Worm (Caenorhabditis elegans) whole organism, L2 larva: ENCODE measurements around the gene C04A11.5.

ENCODE experiments used
- ZK546.5 ChIP-seq: sonication (generic microtip); optimal IDR thresholded peaks from 2 replicates; lab custom pipeline; 2017; ENCODE audit warnings: missing biosample characterization, missing genetic modification characterization
- ceh-16 ChIP-seq: fragments of 150-350 bp; optimal IDR thresholded peaks from 2 replicates; lab custom pipeline; 2014; ENCODE audit warnings: missing biosample characterization, missing genetic modification characterization
- ceh-82 ChIP-seq: fragments of 150-350 bp; optimal IDR thresholded peaks from 2 replicates; lab custom pipeline; 2014; ENCODE audit warnings: missing biosample characterization, missing genetic modification characterization
- fos-1 ChIP-seq: fragments of 150-350 bp; optimal IDR thresholded peaks from 2 replicates; lab custom pipeline; 2014; ENCODE audit warnings: missing biosample characterization, missing genetic modification characterization
- gmeb-1 ChIP-seq: fragments of 150-350 bp; optimal IDR thresholded peaks from 2 replicates; lab custom pipeline; 2014; ENCODE audit warnings: missing biosample characterization, missing genetic modification characterization
- skn-1 ChIP-seq: sonication (generic microtip); optimal IDR thresholded peaks from 2 replicates; lab custom pipeline; 2017; ENCODE audit warnings: missing biosample characterization, missing genetic modification characterization
- unc-39 ChIP-seq: fragments of 150-350 bp; optimal IDR thresholded peaks from 2 replicates; lab custom pipeline; 2014; ENCODE audit warnings: missing biosample characterization, missing genetic modification characterization
- unc-55 ChIP-seq: fragments of 150-350 bp; sonication (generic microtip); optimal IDR thresholded peaks from 3 replicates; lab custom pipeline; 2014; ENCODE audit warnings: missing biosample characterization, missing genetic modification reagents, missing genetic modification characterization
- unc-62 ChIP-seq: fragments of 150-350 bp; optimal IDR thresholded peaks from 2 replicates; lab custom pipeline; 2014; ENCODE audit warnings: missing biosample characterization, missing genetic modification reagents, missing genetic modification characterization
- ztf-4 ChIP-seq: fragments of 150-350 bp; optimal IDR thresholded peaks from 2 replicates; lab custom pipeline; 2014; ENCODE audit warnings: missing biosample characterization, missing genetic modification characterization

ce11 chrX:13687655-13688054 is 23.3 kb downstream of the C04A11.5 start, which contains the start of gene adm-2:
- TF ChIP-seq ceh-82 (tag; lab: Kevin White, UChicago) (no peak), ztf-4 (no peak), skn-1 (tag; lab: Kevin White, UChicago) (no peak), unc-55 (GFP tag; lab: Kevin White, UChicago) (no peak), ZK546.5 (tag; lab: Kevin White, UChicago) (no peak), unc-39 (tag; lab: Kevin White, UChicago) (no peak), unc-62 (GFP tag; lab: Kevin White, UChicago) (no peak), gmeb-1 (tag; lab: Kevin White, UChicago) (no peak), ceh-16 (tag; lab: Kevin White, UChicago) (no peak), fos-1 (tag; lab: Kevin White, UChicago) (no peak)
